Worm (Caenorhabditis elegans) whole organism, L4 larva: ENCODE data around the gene stc-1.
A peak's percentile ranks its signal among the peaks of the same experiment; 100 is the strongest.

Experiments
- F26F4.8 ChIP-seq: fragments of 200-800 bp; sonication (Bioruptor generic); conservative IDR thresholded peaks from 2 replicates; pipeline ENCODE4 v1.3.6; 2022; ENCODE audit warnings: missing genetic modification characterization, missing compliant biosample characterization
- F37D6.2 ChIP-seq: sonication (generic microtip); optimal IDR thresholded peaks from 2 replicates; lab custom pipeline; 2016; ENCODE audit warnings: mild to moderate bottlenecking, missing genetic modification characterization, missing compliant biosample characterization
- F44E2.7 ChIP-seq: fragments of 200-800 bp; sonication (Bioruptor generic); IDR thresholded peaks from 2 replicates; pipeline ENCODE4 v2.1.2; 2022; ENCODE audit warnings: missing genetic modification characterization, missing compliant biosample characterization
- T20F7.1 ChIP-seq: fragments of 200-800 bp; sonication (Bioruptor generic); optimal IDR thresholded peaks from 2 replicates; lab custom pipeline; 2018; ENCODE audit warnings: mild to moderate bottlenecking, missing genetic modification characterization, missing compliant biosample characterization
- Y105C5A.15 ChIP-seq: fragments of 200-800 bp; sonication (Bioruptor generic); IDR thresholded peaks from 2 replicates; pipeline ENCODE4 v1.3.6; 2022; ENCODE audit warnings: missing genetic modification characterization, missing compliant biosample characterization
- Y48G9A.11 ChIP-seq: fragments of 200-800 bp; sonication (Bioruptor generic); IDR thresholded peaks from 2 replicates; pipeline ENCODE4 v1.3.6; 2022; ENCODE audit warnings: missing genetic modification reagents, missing genetic modification characterization, missing compliant biosample characterization
- ZK337.2 ChIP-seq: fragments of 200-800 bp; sonication (Bioruptor generic); IDR thresholded peaks from 2 replicates; pipeline ENCODE4 v1.3.6; 2022; ENCODE audit warnings: missing genetic modification reagents, missing genetic modification characterization, missing compliant biosample characterization
- ZK546.5 ChIP-seq, 2 experiments: sonication (generic microtip); optimal IDR thresholded peaks; 2 replicates each; lab custom pipeline; 2017; ENCODE audit warnings: missing biosample characterization in 2 of 2, missing genetic modification characterization in 2 of 2
- arid-1 ChIP-seq: fragments of 200-800 bp; sonication (Bioruptor generic); conservative IDR thresholded peaks from 2 replicates; pipeline ENCODE4 v1.3.6; 2022; ENCODE audit warnings: missing genetic modification reagents, missing genetic modification characterization, missing compliant biosample characterization
- attf-4 ChIP-seq: sonication (generic microtip); optimal IDR thresholded peaks from 3 replicates; lab custom pipeline; 2017; ENCODE audit warnings: missing biosample characterization, missing genetic modification characterization
- ceh-20 ChIP-seq: fragments of 200-800 bp; sonication (Bioruptor generic); IDR thresholded peaks from 2 replicates; pipeline ENCODE4 v1.3.6; 2022; ENCODE audit warnings: missing genetic modification reagents, missing genetic modification characterization, missing compliant biosample characterization
- ceh-28 ChIP-seq: fragments of 150-350 bp; optimal IDR thresholded peaks from 2 replicates; lab custom pipeline; 2014; ENCODE audit warnings: missing biosample characterization, missing genetic modification reagents, missing genetic modification characterization
- ces-1 ChIP-seq: fragments of 150-350 bp; sonication (generic microtip); optimal IDR thresholded peaks from 4 replicates; lab custom pipeline; 2014; ENCODE audit warnings: missing biosample characterization, missing genetic modification reagents, missing genetic modification characterization
- daf-12 ChIP-seq: fragments of 150-350 bp; optimal IDR thresholded peaks from 2 replicates; lab custom pipeline; 2014; ENCODE audit warnings: missing biosample characterization, missing genetic modification reagents, missing genetic modification characterization
- daf-16 ChIP-seq, 3 experiments: sonication (generic microtip); optimal IDR thresholded peaks; 2 replicates each; lab custom pipeline; 2016 to 2017; ENCODE audit warnings: missing genetic modification characterization in 3 of 3, missing genetic modification reagents in 3 of 3, mild to moderate bottlenecking in 2 of 3, missing compliant biosample characterization in 2 of 3, missing biosample characterization in 1 of 3, moderate library complexity in 1 of 3
- daf-19 ChIP-seq: fragments of 200-800 bp; sonication (Bioruptor generic); conservative IDR thresholded peaks from 2 replicates; pipeline ENCODE4 v1.3.6; 2022; ENCODE audit warnings: missing genetic modification characterization, missing compliant biosample characterization
- dpl-1 ChIP-seq: fragments of 150-350 bp; optimal IDR thresholded peaks from 2 replicates; lab custom pipeline; 2014; ENCODE audit warnings: missing biosample characterization, missing genetic modification reagents, missing genetic modification characterization
- fkh-10 ChIP-seq: fragments of 150-350 bp; optimal IDR thresholded peaks from 2 replicates; lab custom pipeline; 2014; ENCODE audit warnings: missing biosample characterization, missing genetic modification reagents, missing genetic modification characterization
- fos-1 ChIP-seq: fragments of 150-350 bp; optimal IDR thresholded peaks from 2 replicates; lab custom pipeline; 2014; ENCODE audit warnings: missing biosample characterization, missing genetic modification characterization
- gei-8 ChIP-seq: fragments of 200-800 bp; sonication (Bioruptor generic); optimal IDR thresholded peaks from 2 replicates; lab custom pipeline; 2018; ENCODE audit warnings: mild to moderate bottlenecking, missing genetic modification characterization, missing compliant biosample characterization
- jun-1 ChIP-seq: fragments of 150-350 bp; optimal IDR thresholded peaks from 2 replicates; lab custom pipeline; 2014; ENCODE audit warnings: missing biosample characterization, missing genetic modification reagents, missing genetic modification characterization
- lim-7 ChIP-seq: fragments of 200-800 bp; sonication (Bioruptor generic); IDR thresholded peaks from 2 replicates; pipeline ENCODE4 v1.3.6; 2022; ENCODE audit warnings: missing genetic modification characterization, missing compliant biosample characterization
- lin-1 ChIP-seq: fragments of 200-800 bp; sonication (Bioruptor generic); IDR thresholded peaks from 2 replicates; pipeline ENCODE4 v1.3.6; 2022; ENCODE audit warnings: missing genetic modification reagents, missing genetic modification characterization, missing compliant biosample characterization
- lin-13 ChIP-seq: fragments of 150-350 bp; optimal IDR thresholded peaks from 2 replicates; lab custom pipeline; 2014; ENCODE audit warnings: missing biosample characterization, missing genetic modification reagents, missing genetic modification characterization
- lin-39 ChIP-seq: fragments of 150-350 bp; optimal IDR thresholded peaks from 2 replicates; lab custom pipeline; 2014; ENCODE audit warnings: missing biosample characterization, missing genetic modification reagents, missing genetic modification characterization
- mdl-1 ChIP-seq, 2 experiments: fragments of 150-350 bp in 1 of 2; sonication (generic microtip) in 1 of 2; optimal IDR thresholded peaks; 2 replicates each; lab custom pipeline; 2014 to 2017; ENCODE audit warnings: missing biosample characterization in 2 of 2, missing genetic modification characterization in 2 of 2
- mes-2 ChIP-seq: sonication (generic microtip); optimal IDR thresholded peaks from 2 replicates; lab custom pipeline; 2016; ENCODE audit warnings: missing genotype, mild to moderate bottlenecking, missing genetic modification characterization, missing compliant biosample characterization; ENCODE audit not compliant: poor library complexity, severe bottlenecking
- mxl-2 ChIP-seq: fragments of 200-800 bp; sonication (Bioruptor generic); conservative IDR thresholded peaks from 2 replicates; pipeline ENCODE4 v1.3.6; 2022; ENCODE audit warnings: missing genetic modification reagents, missing genetic modification characterization, missing compliant biosample characterization
- nhr-10 ChIP-seq: fragments of 150-350 bp; optimal IDR thresholded peaks from 2 replicates; lab custom pipeline; 2014; ENCODE audit warnings: missing biosample characterization, missing genetic modification characterization
- nhr-102 ChIP-seq: sonication (generic microtip); optimal IDR thresholded peaks from 2 replicates; lab custom pipeline; 2016; ENCODE audit warnings: mild to moderate bottlenecking, missing genetic modification characterization, moderate library complexity, missing compliant biosample characterization
- nhr-237 ChIP-seq: sonication (generic microtip); optimal IDR thresholded peaks from 2 replicates; lab custom pipeline; 2017; ENCODE audit warnings: missing biosample characterization, missing genetic modification characterization
- nhr-25 ChIP-seq: sonication (generic microtip); optimal IDR thresholded peaks from 2 replicates; lab custom pipeline; 2017; ENCODE audit warnings: missing genetic modification characterization, mild to moderate bottlenecking, missing compliant biosample characterization, antibody characterized with exemption, moderate library complexity, borderline replicate concordance; ENCODE audit not compliant: insufficient read depth
- nhr-28 ChIP-seq: fragments of 150-350 bp; optimal IDR thresholded peaks from 2 replicates; lab custom pipeline; 2014; ENCODE audit warnings: missing biosample characterization, missing genetic modification characterization
- nhr-41 ChIP-seq: fragments of 200-800 bp; sonication (Bioruptor generic); IDR thresholded peaks from 2 replicates; pipeline ENCODE4 v1.3.6; 2022; ENCODE audit warnings: missing genetic modification reagents, missing genetic modification characterization, missing compliant biosample characterization
- nhr-48 ChIP-seq: sonication (generic microtip); optimal IDR thresholded peaks from 2 replicates; lab custom pipeline; 2016; ENCODE audit warnings: mild to moderate bottlenecking, missing genetic modification characterization, missing compliant biosample characterization
- nhr-6 ChIP-seq: fragments of 150-350 bp; optimal IDR thresholded peaks from 2 replicates; lab custom pipeline; 2014; ENCODE audit warnings: missing biosample characterization, missing genetic modification characterization
- nhr-76 ChIP-seq: fragments of 150-350 bp; optimal IDR thresholded peaks from 2 replicates; lab custom pipeline; 2014; ENCODE audit warnings: missing biosample characterization, missing genetic modification characterization
- pqm-1 ChIP-seq: sonication (generic microtip); optimal IDR thresholded peaks from 2 replicates; lab custom pipeline; 2017; ENCODE audit warnings: missing biosample characterization, missing genetic modification characterization
- sdz-12 ChIP-seq: fragments of 200-800 bp; sonication (Bioruptor generic); optimal IDR thresholded peaks from 2 replicates; lab custom pipeline; 2018; ENCODE audit warnings: mild to moderate bottlenecking, missing genetic modification characterization, missing compliant biosample characterization
- skn-1 ChIP-seq: fragments of 150-350 bp; optimal IDR thresholded peaks from 2 replicates; lab custom pipeline; 2014; ENCODE audit warnings: missing biosample characterization, missing genetic modification characterization
- snpc-1.2 ChIP-seq: fragments of 200-800 bp; sonication (Bioruptor generic); IDR thresholded peaks from 2 replicates; pipeline ENCODE4 v1.3.6; 2022; ENCODE audit warnings: missing genetic modification reagents, missing genetic modification characterization, missing compliant biosample characterization
- spr-1 ChIP-seq: sonication (generic microtip); optimal IDR thresholded peaks from 2 replicates; lab custom pipeline; 2016; ENCODE audit warnings: mild to moderate bottlenecking, missing genetic modification characterization, missing compliant biosample characterization
- tag-97 ChIP-seq: fragments of 200-800 bp; sonication (Bioruptor generic); IDR thresholded peaks from 2 replicates; pipeline ENCODE4 v1.3.6; 2022; ENCODE audit warnings: missing genetic modification characterization, missing compliant biosample characterization
- tra-1 ChIP-seq: fragments of 200-800 bp; sonication (Bioruptor generic); IDR thresholded peaks from 2 replicates; pipeline ENCODE4 v1.3.6; 2022; ENCODE audit warnings: missing genetic modification reagents, missing genetic modification characterization, missing compliant biosample characterization
- unc-62 ChIP-seq, 3 experiments: fragments of 150-350 bp in 1 of 3; sonication (generic microtip); optimal IDR thresholded peaks in 2 of 3; peaks in 1 of 3; 1 replicate in 1 of 3; 2 replicates in 2 of 3; lab custom pipeline; 2014 to 2017; ENCODE audit warnings: missing biosample characterization in 3 of 3, missing genetic modification characterization in 3 of 3, missing genetic modification reagents in 3 of 3, missing genotype in 1 of 3
- vab-7 ChIP-seq: fragments of 200-800 bp; sonication (Bioruptor generic); IDR thresholded peaks from 2 replicates; pipeline ENCODE4 v1.3.6; 2022; ENCODE audit warnings: missing genetic modification reagents, missing genetic modification characterization, missing compliant biosample characterization
- zfp-2 ChIP-seq: sonication (generic microtip); optimal IDR thresholded peaks from 2 replicates; lab custom pipeline; 2016; ENCODE audit warnings: mild to moderate bottlenecking, missing genetic modification characterization, missing compliant biosample characterization
- zip-11 ChIP-seq: fragments of 200-800 bp; sonication (Bioruptor generic); IDR thresholded peaks from 2 replicates; pipeline ENCODE4 v1.3.6; 2022; ENCODE audit warnings: missing genetic modification characterization, missing compliant biosample characterization

stc-1 gene

ce11 chrII:8551100-8551499, 14.8 kb downstream of the stc-1 start:
- TF ChIP-seq jun-1 (no peak), fkh-10 (GFP tag; lab: Kevin White, UChicago) (peak; percentile 56), daf-12 (tag; lab: Kevin White, UChicago) (no peak), Y105C5A.15 (GFP tag; lab: Robert Waterston, UW) (no peak), ces-1 (peak; percentile 20)

- TF ChIP-seq fkh-10 (GFP tag; lab: Kevin White, UChicago) = no peak
- no peak; the same call in none of the 2 replicates for TF ChIP-seq vab-7
- TF ChIP-seq dpl-1 (GFP tag; lab: Kevin White, UChicago) = peak; percentile 41
- no peak for TF ChIP-seq nhr-237 (tag; lab: Kevin White, UChicago)
- TF ChIP-seq mes-2 (tag; lab: Kevin White, UChicago) = no peak
- TF ChIP-seq F37D6.2 = peak; percentile 21
- TF ChIP-seq tra-1 (GFP tag; lab: Robert Waterston, UW) = peak; percentile 92
- no peak for TF ChIP-seq lin-39
- TF ChIP-seq nhr-10 (tag; lab: Kevin White, UChicago) = no peak
- TF ChIP-seq daf-16 (GFP tag; optimal IDR thresholded peaks at IDR 0.05; lab: Kevin White, UChicago) = peak; percentile 54 to 86
- peak; percentile 77 for TF ChIP-seq daf-16 (tag; optimal IDR thresholded peaks at IDR 0.05; lab: Kevin White, UChicago)
- peak; percentile 85 for TF ChIP-seq spr-1 (tag; lab: Kevin White, UChicago)
- peak; percentile 71 for TF ChIP-seq lin-13 (GFP tag; lab: Kevin White, UChicago)
- TF ChIP-seq zfp-2 (tag; lab: Kevin White, UChicago) = peak; percentile 63
- TF ChIP-seq F26F4.8 (GFP tag; lab: Robert Waterston, UW) = peak; percentile 91
- peak; percentile 6 for TF ChIP-seq pqm-1 (tag; lab: Kevin White, UChicago)
- TF ChIP-seq nhr-6 = peak; percentile 84
- peak; percentile 91 for TF ChIP-seq arid-1 (GFP tag; lab: Robert Waterston, UW)
- TF ChIP-seq ceh-20 (GFP tag; lab: Robert Waterston, UW) = no peak
- peak; percentile 54 for TF ChIP-seq nhr-48 (tag; lab: Kevin White, UChicago)
- no peak for TF ChIP-seq Y48G9A.11 (GFP tag; lab: Robert Waterston, UW)
- TF ChIP-seq mxl-2 (GFP tag; lab: Robert Waterston, UW) = 0 out of 2 replicates have a peak, but pooled peaks have one; percentile 65
- no peak for TF ChIP-seq jun-1
- TF ChIP-seq zip-11 (GFP tag; lab: Robert Waterston, UW) = peak; percentile 83
- peak; percentile 53; the same call in 1 of the 2 replicates for TF ChIP-seq nhr-41
- TF ChIP-seq nhr-25 (tag; lab: Kevin White, UChicago) = no peak
- TF ChIP-seq skn-1 = no peak
- TF ChIP-seq F44E2.7 = no peak; the same call in 1 of the 2 replicates
- no peak for TF ChIP-seq unc-62 (GFP tag; optimal IDR thresholded peaks at IDR 0.05 in 1 of 2; lab: Kevin White, UChicago)
- no peak for TF ChIP-seq unc-62 (tag; optimal IDR thresholded peaks at IDR 0.05; lab: Kevin White, UChicago)
- peak; percentile 98 for TF ChIP-seq lim-7 (GFP tag; lab: Robert Waterston, UW)
- TF ChIP-seq fos-1 (tag; lab: Kevin White, UChicago) = no peak
- TF ChIP-seq sdz-12 (GFP tag; lab: Kevin White, UChicago) = peak; percentile 61
- TF ChIP-seq lin-1 (GFP tag; lab: Robert Waterston, UW) = peak; percentile 79
- 0 out of 2 replicates have a peak, but pooled peaks have one; percentile 61 for TF ChIP-seq tag-97
- TF ChIP-seq mdl-1 (tag; optimal IDR thresholded peaks at IDR 0.05; lab: Kevin White, UChicago) = peak in 1 of 2 experiments; percentile 52
- TF ChIP-seq ZK337.2 (GFP tag; lab: Robert Waterston, UW) = peak; percentile 79; the same call in 1 of the 2 replicates
- TF ChIP-seq gei-8 (GFP tag; lab: Kevin White, UChicago) = peak; percentile 84
- TF ChIP-seq snpc-1.2 (GFP tag; lab: Robert Waterston, UW) = no peak; the same call in 1 of the 2 replicates
- TF ChIP-seq nhr-102 (tag; lab: Kevin White, UChicago) = peak; percentile 54
- TF ChIP-seq daf-19 (GFP tag; lab: Robert Waterston, UW) = peak; percentile 84
- TF ChIP-seq nhr-76 (tag; lab: Kevin White, UChicago) = no peak
- TF ChIP-seq nhr-28 (tag; lab: Kevin White, UChicago) = peak; percentile 54
- peak; percentile 69 for TF ChIP-seq T20F7.1
- TF ChIP-seq attf-4 (tag; lab: Kevin White, UChicago) = no peak
- no peak for TF ChIP-seq ZK546.5 (tag; optimal IDR thresholded peaks at IDR 0.05; lab: Kevin White, UChicago)
- TF ChIP-seq ceh-28 = no peak
These were observed 19.0 kb downstream of the stc-1 start for ce11 chrII:8546975-8547374.
